Worm (Caenorhabditis elegans) whole organism, L3 larva: Measurements from ENCODE around the gene T04G9.4.

ENCODE experiments used
- R02D3.7 ChIP-seq: fragments of 150-350 bp; optimal IDR thresholded peaks from 2 replicates; lab custom pipeline; 2014; ENCODE audit warnings: missing biosample characterization, missing genetic modification characterization
- ZK546.5 ChIP-seq: sonication (generic microtip); optimal IDR thresholded peaks from 2 replicates; lab custom pipeline; 2017; ENCODE audit warnings: missing biosample characterization, missing genetic modification characterization
- aly-2 ChIP-seq: fragments of 150-350 bp; optimal IDR thresholded peaks from 2 replicates; lab custom pipeline; 2014; ENCODE audit warnings: missing biosample characterization, missing genetic modification characterization
- ama-1 ChIP-seq: fragments of 150-350 bp; optimal IDR thresholded peaks from 2 replicates; lab custom pipeline; 2018
- ceh-16 ChIP-seq: sonication (generic microtip); optimal IDR thresholded peaks from 2 replicates; lab custom pipeline; 2017; ENCODE audit warnings: missing biosample characterization, missing genetic modification characterization
- ceh-28 ChIP-seq: fragments of 150-350 bp; optimal IDR thresholded peaks from 2 replicates; lab custom pipeline; 2014; ENCODE audit warnings: missing biosample characterization, missing genetic modification reagents, missing genetic modification characterization
- ceh-82 ChIP-seq: fragments of 150-350 bp; optimal IDR thresholded peaks from 2 replicates; lab custom pipeline; 2014; ENCODE audit warnings: missing biosample characterization, missing genetic modification characterization
- ceh-9 ChIP-seq: sonication (generic microtip); optimal IDR thresholded peaks from 2 replicates; lab custom pipeline; 2018; ENCODE audit warnings: missing biosample characterization, missing genetic modification characterization
- egl-27 ChIP-seq: sonication (generic microtip); optimal IDR thresholded peaks from 4 replicates; lab custom pipeline; 2017; ENCODE audit warnings: missing biosample characterization, missing genetic modification reagents, missing genetic modification characterization
- egl-5 ChIP-seq: fragments of 150-350 bp; optimal IDR thresholded peaks from 2 replicates; lab custom pipeline; 2017; ENCODE audit warnings: missing biosample characterization, missing genetic modification reagents, missing genetic modification characterization, inconsistent platforms
- elt-3 ChIP-seq, 3 experiments: fragments of 150-350 bp in 1 of 3; sonication (generic microtip) in 2 of 3; optimal IDR thresholded peaks; 2 replicates in 2 of 3; 4 replicates in 1 of 3; lab custom pipeline; 2014 to 2017; ENCODE audit warnings: missing biosample characterization in 3 of 3, missing genetic modification characterization in 3 of 3
- eor-1 ChIP-seq, 2 experiments: fragments of 150-350 bp; optimal IDR thresholded peaks; 2 replicates each; lab custom pipeline; 2014 to 2018; ENCODE audit warnings: missing biosample characterization in 2 of 2, missing genetic modification characterization in 2 of 2
- fkh-10 ChIP-seq: sonication (generic microtip); optimal IDR thresholded peaks from 2 replicates; lab custom pipeline; 2017; ENCODE audit warnings: missing biosample characterization, missing genetic modification reagents, missing genetic modification characterization
- fkh-2 ChIP-seq: fragments of 150-350 bp; optimal IDR thresholded peaks from 2 replicates; lab custom pipeline; 2014; ENCODE audit warnings: missing biosample characterization, missing genetic modification reagents, missing genetic modification characterization
- hmg-11 ChIP-seq: sonication (generic microtip); optimal IDR thresholded peaks from 2 replicates; lab custom pipeline; 2016; ENCODE audit warnings: missing genetic modification characterization, missing compliant biosample characterization
- lin-15B ChIP-seq: fragments of 150-350 bp; optimal IDR thresholded peaks from 2 replicates; lab custom pipeline; 2014; ENCODE audit warnings: missing biosample characterization, missing genetic modification characterization
- lin-39 ChIP-seq: fragments of 150-350 bp; optimal IDR thresholded peaks from 2 replicates; lab custom pipeline; 2018; ENCODE audit warnings: missing biosample characterization, missing genetic modification reagents, missing genetic modification characterization
- mdl-1 ChIP-seq: fragments of 150-350 bp; optimal IDR thresholded peaks from 2 replicates; lab custom pipeline; 2014; ENCODE audit warnings: missing biosample characterization, missing genetic modification characterization
- mml-1 ChIP-seq: fragments of 150-350 bp; sonication (generic microtip); optimal IDR thresholded peaks from 3 replicates; lab custom pipeline; 2014; ENCODE audit warnings: missing biosample characterization, missing genetic modification characterization
- nfya-1 ChIP-seq: sonication (generic microtip); optimal IDR thresholded peaks from 2 replicates; lab custom pipeline; 2017; ENCODE audit warnings: missing genetic modification characterization, mild to moderate bottlenecking, missing compliant biosample characterization, antibody characterized with exemption, moderate library complexity; ENCODE audit not compliant: insufficient read depth
- nhr-11 ChIP-seq: fragments of 150-350 bp; optimal IDR thresholded peaks from 2 replicates; lab custom pipeline; 2014; ENCODE audit warnings: missing biosample characterization, missing genetic modification characterization
- nhr-12 ChIP-seq: fragments of 150-350 bp; optimal IDR thresholded peaks from 2 replicates; lab custom pipeline; 2014; ENCODE audit warnings: missing biosample characterization, missing genetic modification characterization
- nhr-23 ChIP-seq: fragments of 150-350 bp; optimal IDR thresholded peaks from 2 replicates; lab custom pipeline; 2014; ENCODE audit warnings: missing biosample characterization, missing genetic modification reagents, missing genetic modification characterization
- nhr-237 ChIP-seq: fragments of 150-350 bp; optimal IDR thresholded peaks from 2 replicates; lab custom pipeline; 2014; ENCODE audit warnings: missing biosample characterization, missing genetic modification characterization
- nhr-28 ChIP-seq: fragments of 150-350 bp; optimal IDR thresholded peaks from 2 replicates; lab custom pipeline; 2014; ENCODE audit warnings: missing biosample characterization, missing genetic modification characterization
- nhr-67 ChIP-seq: fragments of 150-350 bp; optimal IDR thresholded peaks from 2 replicates; lab custom pipeline; 2014; ENCODE audit warnings: missing biosample characterization, missing genetic modification characterization
- nhr-77 ChIP-seq: fragments of 150-350 bp; optimal IDR thresholded peaks from 2 replicates; lab custom pipeline; 2014; ENCODE audit warnings: missing biosample characterization, missing genetic modification characterization
- pha-4 ChIP-seq: fragments of 150-350 bp; optimal IDR thresholded peaks from 2 replicates; lab custom pipeline; 2014; ENCODE audit warnings: missing biosample characterization, missing genetic modification reagents, missing genetic modification characterization
- pqm-1 ChIP-seq: fragments of 150-350 bp; optimal IDR thresholded peaks from 2 replicates; lab custom pipeline; 2017; ENCODE audit warnings: missing biosample characterization, missing genetic modification characterization, inconsistent platforms
- sea-2 ChIP-seq: fragments of 150-350 bp; sonication (generic microtip); optimal IDR thresholded peaks from 4 replicates; lab custom pipeline; 2014; ENCODE audit warnings: missing biosample characterization, missing genetic modification reagents, missing genetic modification characterization
- tbx-2 ChIP-seq: sonication (generic microtip); optimal IDR thresholded peaks from 2 replicates; lab custom pipeline; 2016; ENCODE audit warnings: mild to moderate bottlenecking, missing genetic modification characterization, missing compliant biosample characterization
- unc-39 ChIP-seq: sonication (generic microtip); optimal IDR thresholded peaks from 4 replicates; lab custom pipeline; 2017; ENCODE audit warnings: missing biosample characterization, missing genetic modification characterization
- zag-1 ChIP-seq: fragments of 150-350 bp; optimal IDR thresholded peaks from 2 replicates; lab custom pipeline; 2014; ENCODE audit warnings: missing biosample characterization, missing genetic modification characterization
- ztf-11 ChIP-seq: fragments of 150-350 bp; optimal IDR thresholded peaks from 2 replicates; lab custom pipeline; 2014; ENCODE audit warnings: missing biosample characterization, missing genetic modification characterization
- ztf-4 ChIP-seq: fragments of 150-350 bp; optimal IDR thresholded peaks from 2 replicates; lab custom pipeline; 2014; ENCODE audit warnings: missing biosample characterization, missing genetic modification characterization

The T04G9.4 gene

ce11 chrX:769550-769949 is 2.7 kb upstream of the T04G9.4 start:
- no peak for TF ChIP-seq ama-1
- TF ChIP-seq R02D3.7 = no peak
- no peak for TF ChIP-seq aly-2 (tag; lab: Kevin White, UChicago)
- TF ChIP-seq nhr-237 (tag; lab: Kevin White, UChicago) = no peak
- TF ChIP-seq tbx-2 = no peak
- no peak for TF ChIP-seq nhr-23 (tag; lab: Kevin White, UChicago)
- no peak for TF ChIP-seq nhr-67 (tag; lab: Kevin White, UChicago)
- TF ChIP-seq pha-4 (tag; lab: Kevin White, UChicago) = no peak
- no peak for TF ChIP-seq nhr-28 (tag; lab: Kevin White, UChicago)
- no peak for TF ChIP-seq mdl-1 (tag; lab: Kevin White, UChicago)
- TF ChIP-seq ztf-11 (tag; lab: Kevin White, UChicago) = no peak

DNA sequence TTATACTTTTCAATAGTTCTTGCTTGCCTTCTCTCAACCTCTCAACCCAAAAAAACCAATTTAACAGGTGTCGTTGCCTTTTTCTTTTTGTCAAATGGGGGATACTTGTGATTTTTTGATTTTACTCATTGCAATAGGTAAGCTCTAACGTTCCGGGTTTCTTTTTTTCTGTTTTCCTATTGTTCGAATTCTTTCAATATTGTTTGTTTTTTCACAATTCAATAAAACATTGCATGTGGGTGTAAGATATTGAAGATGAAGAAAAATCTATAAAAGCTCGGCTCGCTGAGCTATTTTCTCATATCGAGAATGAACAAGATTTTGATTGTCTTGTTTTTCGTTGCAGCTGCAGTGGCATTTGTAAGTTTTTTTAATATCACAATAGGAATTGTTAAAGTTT is 1.7 kb upstream of the T04G9.4 start, which contains the start of gene T04G9.7:
TSS of gene T04G9.7 (plus strand) at position 301 of the 400 bp plus-strand sequence.
- TF ChIP-seq nfya-1 (tag; lab: Kevin White, UChicago) (no peak), sea-2 (GFP tag; lab: Kevin White, UChicago) (no peak), mdl-1 (tag; lab: Kevin White, UChicago) (no peak), egl-27 (no peak), lin-39 (no peak), elt-3 (tag; optimal IDR thresholded peaks at IDR 0.05; lab: Kevin White, UChicago) (no peak), tbx-2 (no peak), fkh-2 (tag; lab: Kevin White, UChicago) (no peak), mml-1 (tag; lab: Kevin White, UChicago) (no peak), pha-4 (tag; lab: Kevin White, UChicago) (no peak), nhr-237 (tag; lab: Kevin White, UChicago) (no peak), egl-5 (no peak), zag-1 (tag; lab: Kevin White, UChicago) (no peak), ztf-11 (tag; lab: Kevin White, UChicago) (no peak), ceh-82 (tag; lab: Kevin White, UChicago) (no peak)
- TF ChIP-seq, all 47 proteins: peak for 0

DNA sequence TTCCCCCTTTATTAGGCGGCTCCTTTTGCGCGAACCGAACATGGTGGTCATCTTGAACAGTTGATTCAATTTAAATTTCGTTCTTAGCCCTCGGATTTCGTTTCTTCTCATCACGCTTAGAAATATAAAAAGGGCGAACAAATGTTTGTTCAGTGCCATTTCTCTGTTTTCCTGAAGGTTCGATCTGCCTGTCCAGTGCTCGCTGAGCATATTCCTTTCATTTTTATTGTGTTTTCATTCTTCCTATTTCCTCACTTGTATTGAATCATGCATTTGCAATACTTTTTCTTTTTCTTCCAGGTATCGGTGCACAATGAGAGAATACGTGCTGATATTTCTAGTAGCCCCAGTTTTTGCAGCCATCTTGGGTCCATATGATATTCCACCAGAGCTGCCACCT is 5.1 kb downstream of the T04G9.4 start, which contains the start of gene nas-15:
TSS of gene nas-15 (plus strand) at position 301 of the 400 bp plus-strand sequence.
- TF ChIP-seq nhr-11 (tag; lab: Kevin White, UChicago) (no peak), unc-39 (tag; lab: Kevin White, UChicago) (no peak), ztf-11 (tag; lab: Kevin White, UChicago) (no peak), aly-2 (tag; lab: Kevin White, UChicago) (no peak), hmg-11 (tag; lab: Kevin White, UChicago) (no peak), tbx-2 (no peak)

DNA sequence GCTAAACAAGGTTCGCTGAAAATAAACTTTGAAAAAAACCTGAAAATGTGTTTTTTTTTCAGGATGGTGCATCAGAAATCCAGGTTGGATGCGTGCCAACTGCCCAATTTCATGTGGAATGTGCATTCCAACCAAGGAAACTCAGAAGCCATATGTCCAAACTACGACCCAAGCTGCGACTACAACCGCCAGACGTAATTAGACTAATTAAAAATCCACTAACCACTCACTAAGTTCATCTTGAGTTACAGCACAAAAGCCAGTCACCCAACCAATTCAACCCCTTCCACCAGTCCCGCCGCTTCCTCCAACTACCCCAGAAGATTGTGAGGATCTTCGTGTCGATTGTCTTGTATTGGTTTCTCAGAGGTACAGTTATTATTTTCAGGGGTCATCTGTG is 7.0 kb downstream of the T04G9.4 start:
- TF ChIP-seq fkh-10 (no peak), ceh-28 (tag; lab: Kevin White, UChicago) (no peak), nhr-237 (tag; lab: Kevin White, UChicago) (no peak), ceh-82 (tag; lab: Kevin White, UChicago) (no peak), pqm-1 (tag; lab: Kevin White, UChicago) (no peak), fkh-2 (tag; lab: Kevin White, UChicago) (no peak), mdl-1 (tag; lab: Kevin White, UChicago) (no peak), R02D3.7 (no peak), nhr-28 (tag; lab: Kevin White, UChicago) (no peak), aly-2 (tag; lab: Kevin White, UChicago) (no peak), lin-15B (tag; lab: Kevin White, UChicago) (no peak), ceh-16 (tag; lab: Kevin White, UChicago) (no peak), ZK546.5 (no peak), ztf-4 (no peak), unc-39 (tag; lab: Kevin White, UChicago) (no peak), eor-1 (tag; optimal IDR thresholded peaks at IDR 0.05; lab: Kevin White, UChicago) (no peak)
- TF ChIP-seq, all 47 proteins: peak for 0

- TF ChIP-seq nhr-77 (tag; lab: Kevin White, UChicago) (no peak), ceh-9 (tag; lab: Kevin White, UChicago) (no peak), nhr-12 (tag; lab: Kevin White, UChicago) (no peak)
These were observed 7.8 kb downstream of the T04G9.4 start for ce11 chrX:780027-780426.
